Worm (Caenorhabditis elegans): ENCODE data around the gene sdn-1.
A peak's percentile ranks its signal among the peaks of the same experiment; 100 is the strongest.

The sdn-1 gene

DNA sequence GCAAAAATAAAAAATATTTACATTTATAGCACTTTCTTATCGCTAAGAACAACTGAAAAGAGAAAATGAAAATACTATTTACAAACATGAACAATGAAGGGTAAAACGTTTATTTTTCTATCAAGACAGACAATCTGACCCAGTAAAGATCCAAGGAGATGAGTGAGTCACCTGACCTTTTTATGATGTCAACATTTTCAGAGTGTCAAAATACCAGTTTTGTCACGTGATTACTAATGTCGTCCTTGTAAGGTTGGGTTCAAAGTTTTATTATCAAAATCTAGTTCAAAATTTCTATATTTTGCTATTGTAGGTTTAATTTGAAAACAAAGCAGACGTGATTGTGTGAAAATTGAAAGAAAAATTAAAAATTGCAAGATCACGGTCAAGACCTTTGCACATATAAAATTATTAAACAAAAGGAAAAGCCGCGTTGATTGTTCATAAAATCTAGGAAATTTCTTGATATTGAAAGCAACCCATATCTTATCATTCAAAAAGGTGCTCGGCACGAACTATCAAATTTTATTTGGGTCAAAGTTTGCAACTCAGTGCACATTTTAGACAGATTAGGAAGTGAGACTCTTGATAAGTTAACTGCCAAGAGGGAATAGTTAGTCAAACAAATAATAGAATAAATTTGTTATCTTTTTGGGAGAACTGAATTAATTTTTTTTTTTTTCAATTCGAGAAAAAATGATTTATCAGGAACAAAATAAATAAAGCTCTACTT, 37.1 kb upstream of the sdn-1 start:
- TF ChIP-seq unc-86 (tag; optimal IDR thresholded peaks at IDR 0.05) (no peak), elt-2 (tag; optimal IDR thresholded peaks at IDR 0.05) (peak; percentile 83), ahr-1 (tag; optimal IDR thresholded peaks at IDR 0.05) (no peak), sdc-2 (tag; optimal IDR thresholded peaks at IDR 0.05) (no peak), hlh-30 (tag; optimal IDR thresholded peaks at IDR 0.05; ENCODE audit: insufficient read depth) (peak; percentile 56), sox-2 (GFP tag; IDR thresholded peaks at IDR 0.05) (no peak)

DNA sequence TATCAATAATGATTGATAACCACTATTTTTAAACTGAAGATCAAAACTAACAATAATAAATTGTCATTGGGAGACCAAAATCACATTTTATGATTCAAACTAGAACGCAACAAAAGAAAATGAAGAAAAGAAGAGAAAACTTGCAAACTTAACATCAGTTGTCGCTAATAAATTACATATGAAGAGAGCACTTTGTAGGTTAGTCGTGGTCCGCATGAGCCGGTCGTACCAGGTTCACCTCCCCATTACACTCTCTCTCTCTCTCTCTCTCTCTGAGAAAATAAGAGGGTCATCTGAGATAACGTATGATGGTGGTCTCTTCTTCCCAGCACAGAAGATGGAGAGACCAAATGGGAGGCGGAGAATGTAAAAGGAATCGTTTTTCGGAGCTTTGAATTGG, 36.0 kb upstream of the sdn-1 start:
- no peak for TF ChIP-seq nhr-232 (tag; optimal IDR thresholded peaks at IDR 0.05)
- peak; percentile 60 for TF ChIP-seq unc-55 (GFP tag; optimal IDR thresholded peaks at IDR 0.05)
- TF ChIP-seq odd-2 (tag; optimal IDR thresholded peaks at IDR 0.05), result no peak
- no peak for TF ChIP-seq npax-4 (tag; optimal IDR thresholded peaks at IDR 0.05)

DNA sequence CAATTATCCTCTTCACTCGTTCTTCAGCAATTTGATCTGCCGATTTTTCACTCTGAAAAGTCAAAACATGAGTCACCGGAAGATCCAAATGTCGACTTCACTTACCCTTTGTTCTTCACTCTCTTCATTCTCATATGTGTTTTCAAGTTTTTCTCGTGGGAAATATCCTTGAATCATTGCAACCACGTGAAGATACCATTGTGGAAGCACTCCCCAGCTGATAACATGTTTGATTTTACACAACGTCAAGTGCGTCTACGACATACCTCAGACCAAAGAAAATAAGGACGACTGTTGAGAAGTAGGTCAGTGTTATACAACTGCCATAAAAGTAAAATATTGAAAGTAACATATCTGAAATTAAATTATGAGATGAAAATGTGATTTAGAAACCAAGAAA, 35.3 kb upstream of the sdn-1 start, which contains the start of gene M79.2:
Gene M79.2 (minus strand): TSS at position 354 of the 400 bp plus-strand sequence.
- TF ChIP-seq C08G9.2 (tag; optimal IDR thresholded peaks at IDR 0.05), result no peak
- TF ChIP-seq sox-4 (tag; optimal IDR thresholded peaks at IDR 0.05), result no peak
- TF ChIP-seq pha-4 (tag; optimal IDR thresholded peaks at IDR 0.05), result no peak
- no peak for TF ChIP-seq zip-5 (tag; optimal IDR thresholded peaks at IDR 0.05)
- no peak for TF ChIP-seq che-1 (tag; optimal IDR thresholded peaks at IDR 0.05)
- no peak for TF ChIP-seq ceh-9 (tag; optimal IDR thresholded peaks at IDR 0.05)
- TF ChIP-seq K02D7.2 (tag; optimal IDR thresholded peaks at IDR 0.05), result no peak
- TF ChIP-seq K09A11.1 (tag; optimal IDR thresholded peaks at IDR 0.05; ENCODE audit: insufficient read depth), result no peak
- no peak for TF ChIP-seq fax-1 (tag; optimal IDR thresholded peaks at IDR 0.05)
- TF ChIP-seq pros-1 (tag; optimal IDR thresholded peaks at IDR 0.05), result no peak
- no peak for TF ChIP-seq unc-86 (tag; optimal IDR thresholded peaks at IDR 0.05)
- no peak for TF ChIP-seq T23F11.4 (GFP tag; optimal IDR thresholded peaks at IDR 0.05)
- TF ChIP-seq lim-6 (tag; optimal IDR thresholded peaks at IDR 0.05), result no peak
- no peak for TF ChIP-seq ets-4 (tag; optimal IDR thresholded peaks at IDR 0.05)
- no peak for TF ChIP-seq pqm-1 (tag; optimal IDR thresholded peaks at IDR 0.05)

DNA sequence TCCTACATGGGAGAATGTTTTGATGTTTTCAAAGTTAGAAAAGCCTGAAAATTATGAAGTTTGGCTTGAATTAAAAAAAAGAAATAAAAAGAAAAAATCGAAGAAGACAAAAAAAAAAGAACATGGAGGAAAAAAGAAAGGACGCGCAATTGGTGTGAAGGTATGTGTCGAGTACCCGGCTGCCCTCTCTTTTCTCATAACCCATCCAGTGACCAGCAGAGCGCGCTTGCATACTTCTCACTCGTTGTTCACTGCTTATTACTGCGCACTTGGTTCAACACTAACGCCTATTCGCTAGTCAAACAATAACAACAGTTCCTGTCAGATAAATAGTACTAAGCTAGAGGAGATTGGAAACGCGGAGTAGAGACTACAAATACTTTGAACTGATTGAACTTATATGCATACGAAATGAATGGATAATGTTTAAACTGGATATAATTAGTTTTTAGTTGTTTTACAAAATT, 31.1 kb upstream of the sdn-1 start, which contains the start of gene abl-1:
Gene abl-1 (minus strand): TSS at position 51 of the 467 bp plus-strand sequence.
- TF ChIP-seq tbx-2 (tag; optimal IDR thresholded peaks at IDR 0.05) (peak; percentile 10), ceh-14 (tag; optimal IDR thresholded peaks at IDR 0.05) (no peak), elt-2 (tag; optimal IDR thresholded peaks at IDR 0.05) (peak; percentile 14), ahr-1 (tag; optimal IDR thresholded peaks at IDR 0.05) (no peak), nfya-1 (tag; optimal IDR thresholded peaks at IDR 0.05) (peak; percentile 53), hlh-6 (tag; optimal IDR thresholded peaks at IDR 0.05) (no peak), ceh-31 (tag; optimal IDR thresholded peaks at IDR 0.05) (peak; percentile 37), fkh-6 (tag; optimal IDR thresholded peaks at IDR 0.05) (no peak), ref-2 (tag; optimal IDR thresholded peaks at IDR 0.05) (no peak), pha-4 (tag; optimal IDR thresholded peaks at IDR 0.05) (no peak), ceh-30 (tag; optimal IDR thresholded peaks at IDR 0.05) (no peak), lim-6 (tag; optimal IDR thresholded peaks at IDR 0.05) (no peak), C08G9.2 (tag; optimal IDR thresholded peaks at IDR 0.05) (no peak)

DNA sequence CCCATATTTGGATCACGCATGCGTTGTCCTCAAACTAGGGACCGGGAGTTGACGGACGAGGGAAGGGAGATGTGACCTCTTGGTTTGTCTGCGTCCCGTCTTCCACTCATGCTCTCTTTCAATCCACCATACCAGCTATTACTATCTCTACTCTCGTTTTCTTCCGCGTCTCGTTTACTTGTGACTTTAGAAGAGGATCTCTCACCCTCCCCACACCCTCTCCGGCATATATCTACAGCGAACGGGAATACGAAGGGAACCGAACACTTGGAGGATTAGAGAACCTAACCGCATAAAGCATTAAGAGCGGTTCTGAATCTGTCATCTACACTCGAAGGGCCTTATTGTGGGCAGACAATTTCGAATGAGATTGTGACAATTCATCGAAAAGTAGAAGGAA, 30.0 kb upstream of the sdn-1 start:
- no peak for TF ChIP-seq sdc-2 (tag; optimal IDR thresholded peaks at IDR 0.05)
- TF ChIP-seq unc-55 (GFP tag; optimal IDR thresholded peaks at IDR 0.05), result peak; percentile 23
- no peak for TF ChIP-seq pag-3 (tag; optimal IDR thresholded peaks at IDR 0.05; ENCODE audit: borderline replicate concordance)
- TF ChIP-seq rnt-1 (tag; optimal IDR thresholded peaks at IDR 0.05), result no peak
- peak; percentile 59 for TF ChIP-seq hlh-30 (tag; optimal IDR thresholded peaks at IDR 0.05; ENCODE audit: insufficient read depth)
- TF ChIP-seq ref-2 (tag; optimal IDR thresholded peaks at IDR 0.05), result peak; percentile 25
- peak; percentile 1 for TF ChIP-seq ceh-34 (tag; optimal IDR thresholded peaks at IDR 0.05)
- no peak for TF ChIP-seq eyg-1 (tag; optimal IDR thresholded peaks at IDR 0.05)
- TF ChIP-seq zip-5 (tag; optimal IDR thresholded peaks at IDR 0.05), result no peak
- TF ChIP-seq ceh-6 (GFP tag; optimal IDR thresholded peaks at IDR 0.05), result no peak
- no peak for TF ChIP-seq C08G9.2 (tag; optimal IDR thresholded peaks at IDR 0.05)
- no peak for TF ChIP-seq ceh-9 (tag; optimal IDR thresholded peaks at IDR 0.05)
- TF ChIP-seq pha-2 (tag; optimal IDR thresholded peaks at IDR 0.05), result no peak
- TF ChIP-seq unc-3 (GFP tag; conservative IDR thresholded peaks at IDR 0.05), result no peak
- TF ChIP-seq unc-3 (tag; optimal IDR thresholded peaks at IDR 0.05), result no peak
- TF ChIP-seq ceh-45 (GFP tag; IDR thresholded peaks at IDR 0.05), result no peak
- TF ChIP-seq unc-86 (tag; optimal IDR thresholded peaks at IDR 0.05), result no peak
- peak; percentile 19 for TF ChIP-seq tbx-2 (tag; optimal IDR thresholded peaks at IDR 0.05)
- no peak for TF ChIP-seq ceh-22 (tag; optimal IDR thresholded peaks at IDR 0.05)
- no peak for TF ChIP-seq fkh-10 (GFP tag; optimal IDR thresholded peaks at IDR 0.05)
- no peak for TF ChIP-seq ceh-18 (tag; optimal IDR thresholded peaks at IDR 0.05)

Measured in whole organism, late embryonic.